Fruit fly (Drosophila melanogaster): ENCODE measurements around the gene Cds.

Gene Cds

DNA sequence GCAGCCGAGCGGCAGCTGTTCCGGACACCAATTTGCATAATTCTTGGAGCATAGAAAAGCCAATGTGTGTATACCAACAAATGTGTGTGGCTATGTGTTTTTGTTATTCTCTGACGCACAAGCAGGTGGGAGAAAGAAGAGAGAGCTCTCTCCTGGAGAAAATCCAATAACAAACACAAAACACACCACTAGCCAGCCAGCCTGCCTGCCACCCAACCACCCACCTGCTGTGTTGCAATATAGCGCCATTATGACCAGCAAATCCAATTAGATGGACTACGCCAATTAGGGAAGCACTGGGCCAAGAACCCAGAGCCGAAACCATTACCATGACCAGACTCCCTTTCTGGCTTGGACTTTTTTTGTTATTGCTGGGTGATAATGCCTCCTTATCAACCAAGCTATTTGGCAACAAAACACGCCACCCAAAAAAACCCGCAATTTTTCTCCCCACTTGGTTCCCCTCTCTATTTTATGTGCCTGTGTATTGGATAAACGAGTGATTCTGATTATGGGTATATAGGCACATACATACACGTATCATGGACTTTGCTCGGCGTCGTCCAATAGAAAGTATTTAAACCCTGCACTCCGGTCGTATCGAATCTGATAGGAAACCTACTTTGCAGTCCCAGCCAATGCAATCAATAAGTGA lies 961 bp downstream of the Cds start:
- TF ChIP-seq CG6792 (GFP tag; optimal IDR thresholded peaks at IDR 0.05) (no peak), CG8119 (GFP tag; IDR thresholded peaks at IDR 0.05) (0 out of 3 replicates have a peak, but pooled peaks have one; percentile 20), spab (GFP tag; optimal IDR thresholded peaks at IDR 0.05) (no peak), CG11294 (GFP tag; IDR thresholded peaks at IDR 0.05) (no peak), vri (GFP tag; optimal IDR thresholded peaks at IDR 0.05) (peak; percentile 77), CG15336 (GFP tag; IDR thresholded peaks at IDR 0.05) (0 out of 2 replicates have a peak, but pooled peaks have one; percentile 10), Eip78C (GFP tag) (peak; percentile 49), CG6163 (GFP tag; IDR thresholded peaks at IDR 0.05) (no peak)

dm6 chr3L:8137448-8137906 lies 9.9 kb downstream of the Cds start, which contains the start of the genes Setx and mus301:
TSS of gene Setx (minus strand) at chr3L:8137498.
TSS of gene mus301 (plus strand) at chr3L:8137808.
- TF ChIP-seq Sox15 (GFP tag; optimal IDR thresholded peaks at IDR 0.05) (peak; percentile 70), fd85E (GFP tag; optimal IDR thresholded peaks at IDR 0.05) (peak; percentile 51), CG10631 (GFP tag; optimal IDR thresholded peaks at IDR 0.05) (peak; percentile 81), CG11762 (GFP tag; optimal IDR thresholded peaks at IDR 0.05; ENCODE audit: insufficient read depth) (peak; percentile 36), topi (GFP tag; optimal IDR thresholded peaks at IDR 0.05) (no peak), Met (GFP tag; optimal IDR thresholded peaks at IDR 0.05) (no peak), Blimp-1 (GFP tag; optimal IDR thresholded peaks at IDR 0.05) (peak; percentile 31), CG8632 (GFP tag; optimal IDR thresholded peaks at IDR 0.05) (no peak), fd59A (GFP tag; optimal IDR thresholded peaks at IDR 0.05) (peak; percentile 26), CG10669 (GFP tag; optimal IDR thresholded peaks at IDR 0.05) (no peak), CG6163 (GFP tag; IDR thresholded peaks at IDR 0.05) (no peak; the same call in 2 of the 3 replicates), Ets21C (GFP tag; optimal IDR thresholded peaks at IDR 0.05) (peak; percentile 75), CG8319 (GFP tag; optimal IDR thresholded peaks at IDR 0.05) (peak; percentile 47), CG31627 (GFP tag; optimal IDR thresholded peaks at IDR 0.05) (peak; percentile 88), Sox102F (GFP tag; optimal IDR thresholded peaks at IDR 0.05) (no peak), lz (GFP tag; optimal IDR thresholded peaks at IDR 0.05) (peak; percentile 84), salr (GFP tag; optimal IDR thresholded peaks at IDR 0.05) (peak in 1 of 2 experiments; percentile 3), Ets96B (tag; optimal IDR thresholded peaks at IDR 0.05) (no peak), CG11902 (GFP tag; optimal IDR thresholded peaks at IDR 0.05) (peak; percentile 61), fkh (GFP tag; optimal IDR thresholded peaks at IDR 0.05) (no peak), CG8119 (GFP tag; IDR thresholded peaks at IDR 0.05) (0 out of 3 replicates have a peak, but pooled peaks have one; percentile 12), Gug (GFP tag; IDR thresholded peaks at IDR 0.05) (peak; percentile 64), CG9139 (GFP tag; optimal IDR thresholded peaks at IDR 0.05) (no peak), Hr39 (GFP tag; optimal IDR thresholded peaks at IDR 0.05) (peak; percentile 84), Eip78C (GFP tag) (peak; percentile 92), CG32006 (GFP tag; optimal IDR thresholded peaks at IDR 0.05) (no peak), Smox (GFP tag; optimal IDR thresholded peaks at IDR 0.05) (no peak), dac (GFP tag; optimal IDR thresholded peaks at IDR 0.05) (no peak), Hr4 (GFP tag; optimal IDR thresholded peaks at IDR 0.05) (no peak), svp (GFP tag) (no peak), Eip75B (GFP tag; optimal IDR thresholded peaks at IDR 0.05) (no peak), spab (GFP tag; optimal IDR thresholded peaks at IDR 0.05) (no peak), CG3919 (GFP tag; optimal IDR thresholded peaks at IDR 0.05) (no peak), cyc (GFP tag; optimal IDR thresholded peaks at IDR 0.05) (peak; percentile 83), CG6792 (GFP tag; optimal IDR thresholded peaks at IDR 0.05) (peak; percentile 67), CG34406 (GFP tag; optimal IDR thresholded peaks at IDR 0.05) (peak; percentile 64), CG3032 (tag; optimal IDR thresholded peaks at IDR 0.05) (peak; percentile 81), esn (GFP tag; optimal IDR thresholded peaks at IDR 0.05) (peak; percentile 86), acj6 (GFP tag; optimal IDR thresholded peaks at IDR 0.05) (peak; percentile 81), CG11294 (GFP tag; IDR thresholded peaks at IDR 0.05) (no peak; the same call in 1 of the 2 replicates)
